Fruit fly (Drosophila melanogaster) whole organism: ENCODE measurements around the gene SPR.

Source experiments
- CG8478 ChIP-seq: fragments of >200 bp; optimal IDR thresholded peaks from 2 replicates; lab custom pipeline; 2018; ENCODE audit warnings: inconsistent platforms
- Dll ChIP-seq: fragments of >200 bp; optimal IDR thresholded peaks from 2 replicates; lab custom pipeline; 2017
- EcR ChIP-seq, 2 experiments: fragments of >200 bp; optimal IDR thresholded peaks; 2 replicates each; lab custom pipeline; 2017; ENCODE audit warnings: missing biosample characterization in 2 of 2, missing genetic modification characterization in 2 of 2, missing genetic modification reagents in 2 of 2
- pan ChIP-seq: fragments of >200 bp; optimal IDR thresholded peaks from 2 replicates; lab custom pipeline; 2017
- psq ChIP-seq: fragments of >200 bp; optimal IDR thresholded peaks from 2 replicates; lab custom pipeline; 2017
- usp ChIP-seq: fragments of >200 bp; optimal IDR thresholded peaks from 2 replicates; lab custom pipeline; 2017; ENCODE audit warnings: missing biosample characterization, missing genetic modification characterization, mixed read lengths

SPR gene

DNA sequence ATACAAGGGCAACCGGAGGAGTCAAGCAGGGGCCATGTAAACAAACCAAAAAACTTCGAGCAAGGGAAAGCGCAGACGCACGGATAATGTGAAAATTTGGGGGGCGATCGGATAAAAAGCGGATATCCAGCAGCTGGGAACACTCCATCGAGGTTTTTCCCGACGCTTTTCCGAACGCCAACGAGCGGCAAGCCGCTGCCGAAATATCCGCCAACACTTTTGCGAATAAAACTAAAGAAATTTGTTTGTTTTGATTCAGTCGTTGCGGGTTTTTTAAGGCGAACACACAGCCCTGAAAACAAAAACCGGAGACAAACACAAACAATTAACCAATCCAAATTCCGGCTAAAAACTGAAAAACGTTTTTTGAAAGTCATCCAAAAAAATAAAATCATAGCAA, at the start of gene SPR:
SPR (plus strand) TSS at position 253 of the 400 bp plus-strand sequence.
- no peak for TF ChIP-seq psq (lab: Kevin White, UChicago)
- TF ChIP-seq EcR (GFP tag; optimal IDR thresholded peaks at IDR 0.05; lab: Kevin White, UChicago), result no peak
- no peak for TF ChIP-seq usp (GFP tag; lab: Kevin White, UChicago)
- no peak for TF ChIP-seq pan (lab: Kevin White, UChicago)
- no peak for TF ChIP-seq CG8478 (lab: Kevin White, UChicago)
- TF ChIP-seq Dll (lab: Kevin White, UChicago), result no peak

DNA sequence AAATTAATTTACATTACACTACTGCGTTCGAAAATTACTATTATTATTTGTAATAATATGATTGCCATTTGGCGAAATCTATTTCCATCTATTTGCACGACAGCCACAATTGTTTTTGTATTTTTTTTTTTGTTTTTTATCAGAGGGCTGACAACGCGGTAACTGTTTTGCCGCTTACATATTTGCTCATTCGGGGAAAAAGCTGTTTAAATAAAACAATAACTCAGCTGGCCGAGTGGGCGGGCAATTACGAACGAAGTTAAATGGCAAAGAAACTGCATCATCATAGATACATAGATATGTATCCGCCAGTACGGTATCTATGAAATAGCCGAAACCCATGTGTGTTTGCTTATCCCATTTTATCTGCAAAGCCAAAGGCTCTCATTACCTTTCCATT, 37.6 kb upstream of the SPR start:
- TF ChIP-seq Dll (lab: Kevin White, UChicago) (no peak), CG8478 (lab: Kevin White, UChicago) (no peak), psq (lab: Kevin White, UChicago) (no peak), EcR (GFP tag; optimal IDR thresholded peaks at IDR 0.05; lab: Kevin White, UChicago) (no peak), usp (GFP tag; lab: Kevin White, UChicago) (no peak), pan (lab: Kevin White, UChicago) (no peak)

DNA sequence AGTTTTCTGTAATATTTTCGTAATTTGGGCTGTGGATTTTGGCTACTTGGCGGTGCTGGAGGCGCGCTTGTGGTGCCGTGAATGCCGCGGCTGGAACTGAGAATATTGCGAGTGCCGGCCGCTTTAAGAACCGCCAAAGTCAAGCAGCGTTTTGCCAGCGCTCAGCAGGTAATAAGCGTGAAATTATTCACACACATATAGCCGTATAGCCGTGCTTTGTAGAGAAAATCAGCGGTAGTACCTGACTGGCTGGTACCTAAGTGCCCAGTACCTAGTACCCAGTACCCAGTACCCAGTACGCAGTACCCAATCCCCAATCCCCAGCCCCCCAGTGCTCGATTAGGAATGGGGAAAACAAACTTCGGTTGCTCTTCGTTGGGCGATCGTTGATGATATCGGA, 35.7 kb upstream of the SPR start, which contains the start of gene NAAT1:
NAAT1 (minus strand) TSS at position 101 of the 400 bp plus-strand sequence.
- TF ChIP-seq usp (GFP tag; lab: Kevin White, UChicago) (no peak), EcR (GFP tag; optimal IDR thresholded peaks at IDR 0.05; lab: Kevin White, UChicago) (no peak), psq (lab: Kevin White, UChicago) (no peak), Dll (lab: Kevin White, UChicago) (no peak), pan (lab: Kevin White, UChicago) (no peak), CG8478 (lab: Kevin White, UChicago) (no peak)

DNA sequence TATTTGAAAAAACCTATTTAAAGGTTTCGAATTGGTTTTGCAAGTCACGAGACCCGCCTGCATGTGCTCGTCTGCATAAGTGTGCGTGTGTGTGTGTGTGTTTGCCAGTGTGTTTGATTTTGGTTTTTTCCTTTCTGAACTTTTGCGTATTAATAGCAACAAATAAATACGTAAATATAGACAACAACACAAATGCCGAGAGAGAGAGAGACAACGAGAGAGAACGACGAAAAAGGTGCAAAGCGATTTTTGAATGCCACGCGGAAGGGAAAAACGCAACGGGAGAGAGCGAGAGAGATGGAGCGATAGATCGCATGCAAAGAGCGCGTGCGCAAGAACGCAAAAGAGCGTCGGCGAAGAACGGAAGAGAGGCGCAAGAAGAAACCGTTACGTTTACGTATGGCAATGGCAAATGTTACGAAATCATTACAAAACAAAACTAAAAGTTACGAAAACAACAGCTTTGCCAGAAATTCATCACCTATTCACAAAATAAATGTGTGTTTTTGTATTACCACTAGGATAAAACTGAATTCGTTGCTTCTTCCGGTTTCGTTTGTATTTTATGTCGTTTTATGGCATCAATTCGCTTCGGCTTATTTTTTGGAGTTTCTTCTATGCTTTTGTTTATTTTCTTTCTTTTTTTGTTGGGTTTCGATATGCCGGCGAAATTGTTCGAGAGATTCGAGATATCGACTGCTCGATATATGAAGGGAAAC, 28.5 kb upstream of the SPR start:
- TF ChIP-seq psq (lab: Kevin White, UChicago) (no peak), Dll (lab: Kevin White, UChicago) (no peak)

DNA sequence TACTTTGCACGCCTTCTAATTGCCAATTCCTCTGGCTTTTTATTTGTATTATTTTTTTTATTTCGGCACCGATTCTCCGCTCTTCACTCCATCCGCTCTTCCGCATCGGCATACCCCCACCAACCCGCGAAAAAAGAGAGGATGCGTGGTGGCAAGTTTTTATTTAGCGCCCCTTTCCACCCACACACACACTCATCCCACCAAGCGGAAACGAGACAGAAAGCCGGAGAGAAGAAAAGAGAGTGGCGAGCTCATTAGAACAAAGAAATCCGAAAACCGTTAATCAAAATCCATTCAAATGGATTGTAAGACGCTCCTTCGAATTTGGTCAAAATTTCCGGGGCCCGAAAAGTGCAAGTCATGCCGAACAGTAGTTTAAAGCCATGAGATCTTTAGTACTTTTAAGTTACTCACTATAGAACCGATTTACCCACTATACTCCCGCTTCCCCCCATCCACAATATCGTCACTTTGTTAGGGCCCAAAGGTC, 27.9 kb upstream of the SPR start:
- TF ChIP-seq CG8478 (lab: Kevin White, UChicago) (no peak), pan (lab: Kevin White, UChicago) (no peak), usp (GFP tag; lab: Kevin White, UChicago) (no peak), psq (lab: Kevin White, UChicago) (no peak), Dll (lab: Kevin White, UChicago) (no peak), EcR (GFP tag; optimal IDR thresholded peaks at IDR 0.05; lab: Kevin White, UChicago) (no peak)

DNA sequence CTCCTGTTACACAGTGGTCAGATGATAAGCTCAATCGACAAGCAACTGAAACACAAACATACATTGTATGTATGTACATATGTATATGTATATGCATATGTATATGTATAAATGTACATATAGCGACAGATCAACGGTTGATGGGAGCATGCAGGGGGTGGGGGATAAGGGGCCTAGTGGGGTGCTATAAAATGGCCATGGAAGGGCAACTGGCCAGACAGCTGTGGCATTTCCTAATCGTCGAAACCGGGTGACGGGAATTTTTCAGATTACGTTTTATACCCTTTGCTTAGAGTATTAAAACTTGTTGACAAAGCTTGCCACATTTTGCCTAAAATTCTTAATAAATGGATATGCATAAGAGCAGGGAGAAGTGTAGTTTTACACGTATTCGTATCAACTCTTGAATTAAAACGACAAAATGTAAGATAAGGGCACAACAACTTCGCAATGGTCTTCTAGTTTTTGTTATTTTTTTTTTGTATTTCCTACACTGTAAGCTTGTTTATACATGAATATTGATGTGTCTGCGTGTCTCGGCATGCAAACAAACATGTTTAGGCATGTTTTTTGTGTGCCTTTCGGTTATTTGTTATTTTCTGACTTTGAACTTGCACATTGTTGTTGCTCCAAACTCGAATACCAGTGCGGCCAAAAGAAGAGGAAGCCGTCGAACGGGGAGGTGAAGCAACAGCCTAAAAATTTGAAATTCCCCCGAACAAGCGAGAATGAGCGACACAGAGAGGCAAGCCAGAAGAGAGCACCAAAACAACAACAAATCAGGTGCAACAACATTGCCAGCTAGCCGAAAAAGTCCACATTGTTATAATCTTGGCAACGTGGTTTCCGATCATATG, 27.2 kb upstream of the SPR start:
- TF ChIP-seq pan (lab: Kevin White, UChicago) (no peak), EcR (GFP tag; optimal IDR thresholded peaks at IDR 0.05; lab: Kevin White, UChicago) (no peak), usp (GFP tag; lab: Kevin White, UChicago) (no peak), CG8478 (lab: Kevin White, UChicago) (no peak), Dll (lab: Kevin White, UChicago) (no peak), psq (lab: Kevin White, UChicago) (no peak)

DNA sequence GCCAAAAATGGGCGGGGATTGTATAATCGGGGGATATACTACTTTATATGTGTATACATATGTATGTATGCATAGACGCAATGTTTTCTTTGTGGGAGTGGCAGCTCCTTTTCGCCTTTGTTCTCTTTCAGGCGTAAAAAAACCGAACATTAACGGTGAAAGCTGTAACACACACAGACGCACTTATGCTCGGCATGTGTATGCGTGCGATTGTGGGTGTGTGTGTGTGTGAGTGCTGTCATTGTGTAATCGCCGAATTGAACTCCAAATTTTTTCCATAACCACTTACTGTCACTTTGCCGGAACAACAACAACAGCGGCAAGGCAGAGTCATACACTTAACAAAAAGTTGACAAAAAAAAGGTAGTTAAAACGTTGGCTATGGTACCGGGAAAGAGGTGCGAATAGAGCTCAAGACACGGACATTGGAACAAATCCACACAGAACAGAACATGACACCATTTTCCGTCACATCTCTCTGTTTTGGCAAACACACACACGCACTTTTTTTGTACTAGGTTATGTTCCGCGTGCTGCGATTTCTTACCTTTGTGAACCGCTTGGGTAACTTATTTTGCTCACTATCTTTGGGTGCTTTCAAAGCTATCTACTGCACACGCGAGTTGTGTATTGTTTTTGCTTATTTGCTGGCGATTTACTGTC, 26.4 kb upstream of the SPR start:
- TF ChIP-seq EcR (GFP tag; optimal IDR thresholded peaks at IDR 0.05; lab: Kevin White, UChicago) (no peak), CG8478 (lab: Kevin White, UChicago) (no peak), Dll (lab: Kevin White, UChicago) (no peak), pan (lab: Kevin White, UChicago) (no peak), psq (lab: Kevin White, UChicago) (no peak), usp (GFP tag; lab: Kevin White, UChicago) (no peak)

DNA sequence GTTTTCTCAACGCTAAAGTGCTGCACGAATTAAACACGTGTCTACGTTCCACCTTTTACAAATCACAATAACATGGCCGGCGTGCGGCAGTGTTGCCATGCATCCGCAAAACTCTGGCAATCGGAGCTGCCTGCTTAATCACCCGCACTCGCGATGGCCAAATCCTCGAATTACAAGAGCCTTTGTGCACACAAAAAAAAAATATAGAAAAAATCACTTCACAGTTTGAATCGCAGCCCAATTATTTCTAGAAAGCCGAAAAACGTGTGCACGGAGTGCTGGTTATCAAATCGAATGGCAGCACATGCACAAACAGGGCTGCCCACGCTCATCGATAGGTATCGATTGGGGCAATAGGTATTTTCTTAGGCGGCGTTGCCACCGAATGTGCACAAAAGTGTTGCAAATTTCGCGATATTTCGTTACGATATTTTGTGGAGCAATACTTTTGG, 25.9 kb upstream of the SPR start, which contains the start of gene spoon:
spoon (minus strand) TSS at position 300 of the 452 bp plus-strand sequence.
- TF ChIP-seq CG8478 (lab: Kevin White, UChicago), result no peak
- no peak for TF ChIP-seq EcR (GFP tag; optimal IDR thresholded peaks at IDR 0.05; lab: Kevin White, UChicago)
- no peak for TF ChIP-seq Dll (lab: Kevin White, UChicago)
- no peak for TF ChIP-seq usp (GFP tag; lab: Kevin White, UChicago)
- TF ChIP-seq pan (lab: Kevin White, UChicago), result no peak
- no peak for TF ChIP-seq psq (lab: Kevin White, UChicago)

DNA sequence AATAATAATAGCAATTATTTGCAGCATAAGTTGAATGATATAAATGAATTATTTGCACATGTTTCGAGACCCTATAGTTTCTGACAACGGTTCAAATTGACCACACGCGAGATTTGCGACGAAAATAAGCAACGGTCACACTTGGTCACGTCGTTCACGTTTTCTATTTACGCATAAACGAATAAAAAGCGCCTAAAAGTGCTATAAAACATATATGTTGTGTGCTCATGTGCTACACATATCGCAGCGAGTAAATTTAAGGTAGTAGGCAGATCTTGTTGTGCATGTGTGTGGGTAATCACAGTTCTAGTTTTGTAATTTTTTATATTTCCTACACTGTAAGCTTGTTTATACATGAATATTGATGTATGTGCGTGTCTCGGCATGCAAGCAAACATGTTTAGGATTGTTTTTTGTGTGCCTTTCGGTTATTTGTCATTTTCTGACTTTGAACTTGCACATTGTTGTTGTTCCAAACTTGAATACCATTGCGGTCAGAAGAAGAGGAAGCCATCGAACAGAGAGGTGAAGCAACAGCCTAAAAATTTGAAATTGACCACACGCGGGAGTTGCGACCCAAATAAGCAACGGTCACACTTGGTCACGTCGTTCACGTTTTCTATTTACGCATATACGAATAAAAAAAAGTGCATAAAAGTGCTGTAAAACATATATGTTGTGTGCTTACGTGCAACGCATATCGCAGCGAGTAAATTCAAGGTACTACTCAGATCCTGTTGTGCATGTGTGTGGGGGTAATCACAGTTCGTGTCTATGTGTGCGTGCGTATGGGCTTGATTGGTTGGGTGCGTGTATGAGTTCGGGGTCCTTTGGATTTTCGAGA, 24.8 kb upstream of the SPR start, which contains the start of gene Usp16-45:
Usp16-45 (plus strand) TSS at position 127 of the 844 bp plus-strand sequence.
- TF ChIP-seq Dll (lab: Kevin White, UChicago), result no peak
- TF ChIP-seq psq (lab: Kevin White, UChicago), result no peak

DNA sequence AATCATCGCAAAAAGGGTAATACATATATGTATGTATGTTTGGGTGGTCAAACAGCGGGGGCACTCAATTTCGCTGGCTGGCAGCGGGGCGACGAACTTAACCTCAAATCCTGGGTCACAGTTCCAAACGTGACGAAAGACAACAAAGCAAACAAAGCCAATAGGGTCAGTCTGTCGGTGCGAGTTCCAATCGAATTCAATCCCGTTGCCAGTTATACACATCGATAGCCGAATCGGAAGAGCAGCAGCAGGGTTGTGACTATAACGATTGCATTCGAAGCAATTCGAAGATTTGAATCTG, 24.3 kb upstream of the SPR start:
- TF ChIP-seq CG8478 (lab: Kevin White, UChicago) (no peak), usp (GFP tag; lab: Kevin White, UChicago) (no peak), EcR (GFP tag; optimal IDR thresholded peaks at IDR 0.05; lab: Kevin White, UChicago) (no peak), pan (lab: Kevin White, UChicago) (no peak), psq (lab: Kevin White, UChicago) (no peak), Dll (lab: Kevin White, UChicago) (no peak)
